Worm (Caenorhabditis elegans) whole organism, midembryonic: Measurements from ENCODE around the gene bli-6.

Experiments
- T22C8.4 ChIP-seq: fragments of 200-800 bp; sonication (Bioruptor generic); IDR thresholded peaks from 2 replicates; pipeline ENCODE4 v1.3.6; 2022; ENCODE audit warnings: missing genetic modification characterization, missing compliant biosample characterization
- cog-1 ChIP-seq: sonication (generic microtip); optimal IDR thresholded peaks from 2 replicates; lab custom pipeline; 2016; ENCODE audit warnings: missing genetic modification characterization, missing compliant biosample characterization
- flt-1 ChIP-seq: fragments of 200-800 bp; sonication (Bioruptor generic); IDR thresholded peaks from 2 replicates; pipeline ENCODE4 v1.3.6; 2022; ENCODE audit warnings: missing genetic modification characterization, missing compliant biosample characterization
- klf-2 ChIP-seq: fragments of 200-800 bp; sonication (Bioruptor generic); conservative IDR thresholded peaks from 2 replicates; pipeline ENCODE4 v1.3.6; 2022; ENCODE audit warnings: missing genetic modification reagents, missing genetic modification characterization, missing compliant biosample characterization
- med-1 ChIP-seq: sonication (generic microtip); optimal IDR thresholded peaks from 2 replicates; lab custom pipeline; 2017; ENCODE audit warnings: missing genetic modification characterization, mild to moderate bottlenecking, missing compliant biosample characterization, antibody characterized with exemption, missing genetic modification reagents; ENCODE audit not compliant: insufficient read depth
- ref-1 ChIP-seq: fragments of 200-800 bp; sonication (Bioruptor generic); conservative IDR thresholded peaks from 2 replicates; pipeline ENCODE4 v1.3.6; 2022; ENCODE audit warnings: missing genetic modification reagents, missing genetic modification characterization, missing compliant biosample characterization
- tab-1 ChIP-seq: fragments of 200-800 bp; sonication (Bioruptor generic); IDR thresholded peaks from 2 replicates; pipeline ENCODE4 v1.3.6; 2022; ENCODE audit warnings: missing genetic modification characterization, missing compliant biosample characterization
- ztf-23 ChIP-seq: fragments of 200-800 bp; sonication (Bioruptor generic); IDR thresholded peaks from 2 replicates; pipeline ENCODE4 v1.3.6; 2022; ENCODE audit warnings: missing genetic modification reagents, missing genetic modification characterization, missing compliant biosample characterization
- ztf-29 ChIP-seq: fragments of 200-800 bp; sonication (Bioruptor generic); IDR thresholded peaks from 2 replicates; pipeline ENCODE4 v1.3.6; 2022; ENCODE audit warnings: missing genetic modification reagents, missing genetic modification characterization, missing compliant biosample characterization

The bli-6 gene

ce11 chrIV:6376473-6377115, at the start of gene bli-6, which contains the start of gene hrpf-2:
Gene bli-6 (plus strand): TSS chrIV:6377065.
Gene hrpf-2 (minus strand): TSS chrIV:6376523.
- TF ChIP-seq klf-2 (GFP tag; lab: Robert Waterston, UW) (no peak), tab-1 (no peak), T22C8.4 (GFP tag; lab: Robert Waterston, UW) (no peak), cog-1 (tag; lab: Kevin White, UChicago) (no peak), med-1 (GFP tag; lab: Kevin White, UChicago) (no peak), ztf-23 (GFP tag; lab: Robert Waterston, UW) (no peak), ztf-29 (GFP tag; lab: Robert Waterston, UW) (no peak), ref-1 (GFP tag; lab: Robert Waterston, UW) (no peak), flt-1 (GFP tag; lab: Robert Waterston, UW) (no peak)

- TF ChIP-seq tab-1, result no peak
- TF ChIP-seq med-1 (GFP tag; lab: Kevin White, UChicago), result no peak
- TF ChIP-seq flt-1 (GFP tag; lab: Robert Waterston, UW), result no peak
- TF ChIP-seq T22C8.4 (GFP tag; lab: Robert Waterston, UW), result no peak
- no peak for TF ChIP-seq ztf-23 (GFP tag; lab: Robert Waterston, UW)
- TF ChIP-seq cog-1 (tag; lab: Kevin White, UChicago), result no peak
- TF ChIP-seq ztf-29 (GFP tag; lab: Robert Waterston, UW), result no peak
- TF ChIP-seq ref-1 (GFP tag; lab: Robert Waterston, UW), result no peak
- TF ChIP-seq klf-2 (GFP tag; lab: Robert Waterston, UW), result no peak
Observed at ce11 chrIV:6327363-6328015, 49.4 kb upstream of the bli-6 start.

DNA sequence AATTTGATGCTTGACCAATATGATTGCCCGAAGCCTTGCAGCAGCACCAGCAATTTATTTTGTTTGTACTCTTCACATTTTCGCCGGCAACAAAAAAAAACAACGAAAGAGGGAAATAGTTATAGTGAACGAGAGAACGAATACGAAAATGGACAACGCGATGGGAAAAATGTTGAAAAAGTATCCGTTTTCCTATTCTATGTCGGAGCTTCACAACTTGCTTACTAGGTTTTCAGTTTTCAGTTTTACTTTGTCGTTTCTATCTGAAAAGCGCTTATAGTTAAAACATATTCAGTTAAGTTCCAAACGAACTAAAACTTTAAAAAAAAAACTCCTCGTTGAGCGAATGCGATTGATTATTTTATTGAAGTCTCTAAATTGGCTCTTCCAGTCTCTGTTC, 48.7 kb upstream of the bli-6 start:
- TF ChIP-seq ztf-29 (GFP tag; lab: Robert Waterston, UW), result no peak
- TF ChIP-seq cog-1 (tag; lab: Kevin White, UChicago), result no peak

DNA sequence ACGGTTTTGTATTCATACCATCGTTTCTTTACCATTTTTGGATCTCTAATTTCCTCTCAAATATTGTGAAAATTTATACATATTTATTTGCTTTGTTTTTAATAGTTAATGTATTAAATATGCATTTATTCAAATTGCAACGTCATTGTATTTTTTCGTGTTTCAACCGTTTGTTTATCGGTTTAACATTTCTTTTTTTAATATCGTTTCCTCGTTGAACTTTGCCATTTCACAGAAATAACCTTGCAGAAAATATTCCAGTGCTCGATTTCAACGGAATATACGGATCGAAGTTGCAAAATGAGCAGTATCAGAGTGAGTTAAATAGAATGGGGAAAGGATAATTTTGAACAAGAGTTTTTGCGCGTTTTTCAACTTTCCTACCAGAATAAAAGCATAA, 47.5 kb upstream of the bli-6 start, which contains the start of gene seu-1:
Gene seu-1 (plus strand): TSS at position 301 of the 400 bp plus-strand sequence.
- TF ChIP-seq flt-1 (GFP tag; lab: Robert Waterston, UW) (no peak), ztf-29 (GFP tag; lab: Robert Waterston, UW) (no peak), tab-1 (no peak), ref-1 (GFP tag; lab: Robert Waterston, UW) (no peak), klf-2 (GFP tag; lab: Robert Waterston, UW) (no peak), T22C8.4 (GFP tag; lab: Robert Waterston, UW) (no peak)

- TF ChIP-seq klf-2 (GFP tag; lab: Robert Waterston, UW), result no peak
- TF ChIP-seq tab-1, result no peak
- TF ChIP-seq ref-1 (GFP tag; lab: Robert Waterston, UW), result no peak
- no peak for TF ChIP-seq cog-1 (tag; lab: Kevin White, UChicago)
- TF ChIP-seq ztf-29 (GFP tag; lab: Robert Waterston, UW), result no peak
- no peak for TF ChIP-seq T22C8.4 (GFP tag; lab: Robert Waterston, UW)
- TF ChIP-seq med-1 (GFP tag; lab: Kevin White, UChicago), result no peak
- no peak for TF ChIP-seq flt-1 (GFP tag; lab: Robert Waterston, UW)
- TF ChIP-seq ztf-23 (GFP tag; lab: Robert Waterston, UW), result no peak
Observed at ce11 chrIV:6330790-6331189, 46.1 kb upstream of the bli-6 start.

DNA sequence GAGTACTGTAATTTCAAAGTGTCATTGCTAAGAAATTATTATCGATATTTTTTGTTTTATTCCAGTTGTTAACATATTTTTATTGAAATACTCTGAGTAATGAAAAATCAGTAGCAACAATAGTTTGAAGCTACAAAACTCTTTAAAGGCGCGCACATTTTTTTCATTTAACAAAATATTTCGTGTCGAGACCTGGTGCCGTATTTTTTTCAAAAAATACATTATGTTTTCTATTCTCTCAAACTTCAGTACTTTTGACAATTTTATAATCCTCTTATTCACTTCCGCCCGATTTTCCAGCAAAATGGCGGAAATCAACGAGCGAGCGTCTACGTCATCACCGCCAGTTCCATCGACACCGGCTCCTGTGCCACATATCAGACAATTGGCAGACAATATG, 43.0 kb upstream of the bli-6 start, which contains the start of gene blos-2:
Gene blos-2 (plus strand): TSS at position 301 of the 400 bp plus-strand sequence.
- TF ChIP-seq med-1 (GFP tag; lab: Kevin White, UChicago) (no peak), ref-1 (GFP tag; lab: Robert Waterston, UW) (no peak), cog-1 (tag; lab: Kevin White, UChicago) (no peak), flt-1 (GFP tag; lab: Robert Waterston, UW) (no peak), ztf-29 (GFP tag; lab: Robert Waterston, UW) (no peak), tab-1 (no peak), ztf-23 (GFP tag; lab: Robert Waterston, UW) (no peak), T22C8.4 (GFP tag; lab: Robert Waterston, UW) (no peak), klf-2 (GFP tag; lab: Robert Waterston, UW) (no peak)

- TF ChIP-seq flt-1 (GFP tag; lab: Robert Waterston, UW), result 0 out of 2 replicates have a peak, but pooled peaks have one; percentile 40
- no peak for TF ChIP-seq tab-1
Observed at ce11 chrIV:6335908-6336307, 41.0 kb upstream of the bli-6 start, which contains the start of gene mif-4. Gene mif-4 (minus strand): TSS chrIV:6335994.

DNA sequence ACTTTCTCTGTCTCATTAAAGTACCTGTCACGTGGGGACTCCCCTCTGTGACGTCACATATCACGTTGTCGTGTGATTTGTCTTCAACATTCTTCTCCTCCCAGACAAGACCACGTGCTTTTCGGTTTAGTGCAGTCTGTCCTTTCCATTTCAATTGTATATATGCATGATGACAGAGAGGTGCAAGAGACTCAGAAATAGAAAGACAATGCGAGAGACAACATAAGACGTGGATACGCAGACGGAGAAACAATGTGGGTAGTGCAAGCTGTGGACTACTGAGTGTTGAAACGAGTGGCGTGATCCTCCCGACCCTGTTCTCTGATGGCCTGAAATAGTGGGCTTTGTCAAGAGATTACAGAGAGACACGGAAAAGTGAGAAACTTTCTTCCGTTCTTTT, 40.1 kb upstream of the bli-6 start:
- TF ChIP-seq ztf-23 (GFP tag; lab: Robert Waterston, UW) (no peak; the same call in 1 of the 2 replicates), klf-2 (GFP tag; lab: Robert Waterston, UW) (no peak), ref-1 (GFP tag; lab: Robert Waterston, UW) (no peak), cog-1 (tag; lab: Kevin White, UChicago) (peak; percentile 44), T22C8.4 (GFP tag; lab: Robert Waterston, UW) (no peak), tab-1 (no peak), flt-1 (GFP tag; lab: Robert Waterston, UW) (0 out of 2 replicates have a peak, but pooled peaks have one; percentile 50), ztf-29 (GFP tag; lab: Robert Waterston, UW) (no peak)

DNA sequence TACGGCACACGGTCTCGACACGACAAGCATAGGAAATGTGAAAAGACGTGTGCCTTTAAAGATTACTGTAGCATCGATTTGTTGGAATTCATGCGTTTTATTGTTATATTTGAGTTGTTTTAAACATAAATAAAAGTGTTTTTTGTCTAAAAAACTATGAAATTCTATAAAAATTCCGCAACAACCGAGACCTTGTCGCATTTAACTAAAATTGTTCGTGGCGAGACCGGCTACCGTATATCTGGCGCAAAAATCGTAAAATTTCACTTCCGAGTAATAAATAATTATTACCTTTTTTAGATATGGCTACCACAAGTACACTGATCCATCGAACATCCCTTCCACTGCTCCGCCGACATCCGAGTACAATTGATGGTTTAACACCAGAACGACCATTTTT, 39.5 kb upstream of the bli-6 start, which contains the start of gene ipla-6:
Gene ipla-6 (plus strand): TSS at position 301 of the 400 bp plus-strand sequence.
- TF ChIP-seq ref-1 (GFP tag; lab: Robert Waterston, UW) (no peak), tab-1 (no peak), klf-2 (GFP tag; lab: Robert Waterston, UW) (no peak), T22C8.4 (GFP tag; lab: Robert Waterston, UW) (no peak), flt-1 (GFP tag; lab: Robert Waterston, UW) (no peak)
